Worm (Caenorhabditis elegans) whole organism, L1 larva: ENCODE data around the gene srg-4.
A peak's percentile ranks its signal among the peaks of the same experiment; 100 is the strongest.

ENCODE experiments used
- C16A3.4 ChIP-seq: fragments of 150-350 bp; optimal IDR thresholded peaks from 2 replicates; lab custom pipeline; 2014; ENCODE audit warnings: missing biosample characterization, missing genetic modification characterization
- C34B4.2 ChIP-seq: sonication (generic microtip); optimal IDR thresholded peaks from 2 replicates; lab custom pipeline; 2017; ENCODE audit warnings: mild to moderate bottlenecking, missing genetic modification characterization, missing compliant biosample characterization
- F16B12.6 ChIP-seq: fragments of 150-350 bp; optimal IDR thresholded peaks from 2 replicates; lab custom pipeline; 2014; ENCODE audit warnings: missing biosample characterization, missing genetic modification characterization
- aha-1 ChIP-seq: fragments of 150-350 bp; optimal IDR thresholded peaks from 2 replicates; lab custom pipeline; 2014; ENCODE audit warnings: missing biosample characterization, missing genetic modification characterization
- aly-2 ChIP-seq: fragments of 150-350 bp; optimal IDR thresholded peaks from 2 replicates; lab custom pipeline; 2014; ENCODE audit warnings: missing biosample characterization, missing genetic modification characterization
- ama-1 ChIP-seq: fragments of 150-350 bp; optimal IDR thresholded peaks from 2 replicates; lab custom pipeline; 2014
- ceh-63 ChIP-seq: fragments of 200-800 bp; sonication (Bioruptor generic); optimal IDR thresholded peaks from 2 replicates; lab custom pipeline; 2018; ENCODE audit warnings: mild to moderate bottlenecking, missing genetic modification characterization, missing compliant biosample characterization
- ceh-82 ChIP-seq, 3 experiments: fragments of 150-350 bp in 1 of 3; sonication (generic microtip) in 2 of 3; optimal IDR thresholded peaks; 2 replicates each; lab custom pipeline; 2014 to 2017; ENCODE audit warnings: missing biosample characterization in 3 of 3, missing genetic modification characterization in 3 of 3
- ces-1 ChIP-seq: fragments of 150-350 bp; optimal IDR thresholded peaks from 2 replicates; lab custom pipeline; 2014; ENCODE audit warnings: missing biosample characterization, missing genetic modification reagents, missing genetic modification characterization
- dpl-1 ChIP-seq, 3 experiments: fragments of 150-350 bp in 2 of 3; sonication (generic microtip) in 1 of 3; optimal IDR thresholded peaks; 2 replicates each; lab custom pipeline; 2014 to 2017; ENCODE audit warnings: missing biosample characterization in 3 of 3, missing genetic modification characterization in 3 of 3, missing genetic modification reagents in 3 of 3
- efl-1 ChIP-seq, 4 experiments: fragments of 150-350 bp; optimal IDR thresholded peaks in 3 of 4; peaks in 1 of 4; 1 replicate in 1 of 4; 2 replicates in 3 of 4; lab custom pipeline; 2014; ENCODE audit warnings: missing biosample characterization in 2 of 4, missing genetic modification characterization in 2 of 4, missing genetic modification reagents in 2 of 4
- egl-13 ChIP-seq: sonication (generic microtip); optimal IDR thresholded peaks from 2 replicates; lab custom pipeline; 2016; ENCODE audit warnings: missing genotype, missing genetic modification reagents, missing genetic modification characterization, missing compliant biosample characterization
- egl-27 ChIP-seq, 2 experiments: fragments of 150-350 bp in 1 of 2; sonication (generic microtip); optimal IDR thresholded peaks; 3 replicates each; lab custom pipeline; 2017 to 2018; ENCODE audit warnings: missing biosample characterization in 2 of 2, missing genetic modification characterization in 2 of 2, missing genetic modification reagents in 2 of 2
- ets-5 ChIP-seq: fragments of 200-800 bp; sonication (Bioruptor generic); IDR thresholded peaks from 2 replicates; pipeline ENCODE4 v1.3.6; 2022; ENCODE audit warnings: missing genetic modification characterization, missing compliant biosample characterization
- fkh-4 ChIP-seq: sonication (generic microtip); optimal IDR thresholded peaks from 2 replicates; lab custom pipeline; 2016; ENCODE audit warnings: missing compliant biosample characterization, missing genetic modification characterization, borderline replicate concordance
- fkh-8 ChIP-seq: sonication (generic microtip); optimal IDR thresholded peaks from 2 replicates; lab custom pipeline; 2016; ENCODE audit warnings: mild to moderate bottlenecking, missing genetic modification characterization, missing compliant biosample characterization
- fos-1 ChIP-seq: fragments of 150-350 bp; optimal IDR thresholded peaks from 2 replicates; lab custom pipeline; 2014; ENCODE audit warnings: missing biosample characterization, missing genetic modification characterization
- grh-1 ChIP-seq: fragments of 200-800 bp; sonication (Bioruptor generic); IDR thresholded peaks from 2 replicates; pipeline ENCODE4 v1.3.6; 2022; ENCODE audit warnings: missing genetic modification reagents, missing genetic modification characterization, missing compliant biosample characterization
- hlh-17 ChIP-seq: fragments of 200-800 bp; sonication (Bioruptor generic); optimal IDR thresholded peaks from 2 replicates; lab custom pipeline; 2018; ENCODE audit warnings: missing genetic modification characterization, mild to moderate bottlenecking, missing compliant biosample characterization, moderate library complexity, borderline replicate concordance
- hlh-4 ChIP-seq: sonication (generic microtip); optimal IDR thresholded peaks from 2 replicates; lab custom pipeline; 2016; ENCODE audit warnings: mild to moderate bottlenecking, missing genetic modification characterization, missing compliant biosample characterization
- hpl-2 ChIP-seq: fragments of 150-350 bp; optimal IDR thresholded peaks from 2 replicates; lab custom pipeline; 2014; ENCODE audit warnings: missing biosample characterization, missing genetic modification reagents, missing genetic modification characterization
- irx-1 ChIP-seq: sonication (generic microtip); optimal IDR thresholded peaks from 2 replicates; lab custom pipeline; 2016; ENCODE audit warnings: missing genetic modification characterization, missing compliant biosample characterization
- isw-1 ChIP-seq: fragments of 200-800 bp; sonication (Bioruptor generic); IDR thresholded peaks from 2 replicates; pipeline ENCODE4 v1.3.6; 2022; ENCODE audit warnings: missing genetic modification characterization, missing compliant biosample characterization
- jun-1 ChIP-seq: fragments of 150-350 bp; optimal IDR thresholded peaks from 2 replicates; lab custom pipeline; 2014; ENCODE audit warnings: missing biosample characterization, missing genetic modification reagents, missing genetic modification characterization
- lin-14 ChIP-seq: fragments of 200-800 bp; sonication (Bioruptor generic); optimal IDR thresholded peaks from 2 replicates; lab custom pipeline; 2018; ENCODE audit warnings: mild to moderate bottlenecking, missing genetic modification characterization, moderate library complexity, missing compliant biosample characterization
- lin-39 ChIP-seq: fragments of 150-350 bp; optimal IDR thresholded peaks from 2 replicates; lab custom pipeline; 2014; ENCODE audit warnings: missing biosample characterization, missing genetic modification reagents, missing genetic modification characterization
- lir-3 ChIP-seq: sonication (generic microtip); optimal IDR thresholded peaks from 2 replicates; lab custom pipeline; 2016; ENCODE audit warnings: mild to moderate bottlenecking, missing genetic modification characterization, moderate library complexity, missing compliant biosample characterization; ENCODE audit not compliant: poor library complexity
- mab-9 ChIP-seq: fragments of 200-800 bp; sonication (Bioruptor generic); IDR thresholded peaks from 2 replicates; pipeline ENCODE4 v1.3.6; 2022; ENCODE audit warnings: missing genetic modification reagents, missing genetic modification characterization, missing compliant biosample characterization
- mdl-1 ChIP-seq, 2 experiments: fragments of 150-350 bp; optimal IDR thresholded peaks; 2 replicates each; lab custom pipeline; 2014 to 2017; ENCODE audit warnings: missing biosample characterization in 2 of 2, missing genetic modification characterization in 2 of 2, inconsistent platforms in 1 of 2
- mef-2 ChIP-seq: fragments of 150-350 bp; optimal IDR thresholded peaks from 2 replicates; lab custom pipeline; 2014; ENCODE audit warnings: missing biosample characterization, missing genetic modification characterization
- mep-1 ChIP-seq: fragments of 150-350 bp; optimal IDR thresholded peaks from 2 replicates; lab custom pipeline; 2014; ENCODE audit warnings: missing biosample characterization, missing genetic modification characterization
- nhr-11 ChIP-seq: fragments of 150-350 bp; optimal IDR thresholded peaks from 2 replicates; lab custom pipeline; 2014; ENCODE audit warnings: missing biosample characterization, missing genetic modification characterization
- nhr-12 ChIP-seq: sonication (generic microtip); optimal IDR thresholded peaks from 2 replicates; lab custom pipeline; 2017; ENCODE audit warnings: missing biosample characterization, missing genetic modification characterization
- nhr-19 ChIP-seq: fragments of 200-800 bp; sonication (Bioruptor generic); conservative IDR thresholded peaks from 2 replicates; pipeline ENCODE4 v1.3.6; 2022; ENCODE audit warnings: missing genetic modification characterization, missing compliant biosample characterization
- nhr-20 ChIP-seq: sonication (generic microtip); optimal IDR thresholded peaks from 2 replicates; lab custom pipeline; 2016; ENCODE audit warnings: mild to moderate bottlenecking, missing genetic modification characterization, missing compliant biosample characterization
- nhr-237 ChIP-seq: fragments of 150-350 bp; optimal IDR thresholded peaks from 2 replicates; lab custom pipeline; 2014; ENCODE audit warnings: missing biosample characterization, missing genetic modification characterization
- nhr-28 ChIP-seq: fragments of 150-350 bp; optimal IDR thresholded peaks from 2 replicates; lab custom pipeline; 2014; ENCODE audit warnings: missing biosample characterization, missing genetic modification characterization
- nhr-47 ChIP-seq: sonication (generic microtip); optimal IDR thresholded peaks from 2 replicates; lab custom pipeline; 2016; ENCODE audit warnings: mild to moderate bottlenecking, missing genetic modification characterization, moderate library complexity, missing compliant biosample characterization
- nhr-71 ChIP-seq: sonication (generic microtip); optimal IDR thresholded peaks from 2 replicates; lab custom pipeline; 2016; ENCODE audit warnings: mild to moderate bottlenecking, missing genetic modification characterization, moderate library complexity, missing compliant biosample characterization
- nhr-76 ChIP-seq: sonication (generic microtip); optimal IDR thresholded peaks from 2 replicates; lab custom pipeline; 2017; ENCODE audit warnings: missing biosample characterization, missing genetic modification characterization
- nhr-77 ChIP-seq: fragments of 150-350 bp; optimal IDR thresholded peaks from 2 replicates; lab custom pipeline; 2014; ENCODE audit warnings: missing biosample characterization, missing genetic modification characterization
- nhr-90 ChIP-seq: sonication (generic microtip); optimal IDR thresholded peaks from 2 replicates; lab custom pipeline; 2016; ENCODE audit warnings: mild to moderate bottlenecking, missing genetic modification characterization, missing compliant biosample characterization; ENCODE audit not compliant: poor library complexity
- pag-3 ChIP-seq: sonication (generic microtip); optimal IDR thresholded peaks from 2 replicates; lab custom pipeline; 2017; ENCODE audit warnings: missing genetic modification characterization, mild to moderate bottlenecking, missing compliant biosample characterization, antibody characterized with exemption, borderline replicate concordance; ENCODE audit not compliant: insufficient read depth
- pqm-1 ChIP-seq: sonication (generic microtip); optimal IDR thresholded peaks from 3 replicates; lab custom pipeline; 2017; ENCODE audit warnings: missing biosample characterization, missing genetic modification characterization
- rnt-1 ChIP-seq: sonication (generic microtip); optimal IDR thresholded peaks from 2 replicates; lab custom pipeline; 2016; ENCODE audit warnings: mild to moderate bottlenecking, missing genetic modification characterization, moderate library complexity, missing compliant biosample characterization
- snpc-4 ChIP-seq: fragments of 150-350 bp; optimal IDR thresholded peaks from 2 replicates; lab custom pipeline; 2014; ENCODE audit warnings: missing biosample characterization, missing genetic modification characterization
- snu-23 ChIP-seq: sonication (generic microtip); optimal IDR thresholded peaks from 2 replicates; lab custom pipeline; 2016; ENCODE audit warnings: missing genetic modification characterization, missing compliant biosample characterization
- unc-62 ChIP-seq: fragments of 150-350 bp; optimal IDR thresholded peaks from 2 replicates; lab custom pipeline; 2014; ENCODE audit warnings: missing biosample characterization, missing genetic modification reagents, missing genetic modification characterization
- zag-1 ChIP-seq: fragments of 150-350 bp; optimal IDR thresholded peaks from 2 replicates; lab custom pipeline; 2014; ENCODE audit warnings: missing biosample characterization, missing genetic modification characterization
- zip-4 ChIP-seq: fragments of 200-800 bp; sonication (Bioruptor generic); optimal IDR thresholded peaks from 2 replicates; lab custom pipeline; 2018; ENCODE audit warnings: mild to moderate bottlenecking, missing genetic modification characterization, moderate library complexity, missing compliant biosample characterization
- ztf-11 ChIP-seq, 2 experiments: sonication (generic microtip); optimal IDR thresholded peaks; 2 replicates each; lab custom pipeline; 2016 to 2017; ENCODE audit warnings: missing genetic modification characterization in 2 of 2, missing biosample characterization in 1 of 2, missing compliant biosample characterization in 1 of 2
- ztf-4 ChIP-seq: fragments of 150-350 bp; optimal IDR thresholded peaks from 2 replicates; lab custom pipeline; 2014; ENCODE audit warnings: missing biosample characterization, missing genetic modification characterization

Gene srg-4

DNA sequence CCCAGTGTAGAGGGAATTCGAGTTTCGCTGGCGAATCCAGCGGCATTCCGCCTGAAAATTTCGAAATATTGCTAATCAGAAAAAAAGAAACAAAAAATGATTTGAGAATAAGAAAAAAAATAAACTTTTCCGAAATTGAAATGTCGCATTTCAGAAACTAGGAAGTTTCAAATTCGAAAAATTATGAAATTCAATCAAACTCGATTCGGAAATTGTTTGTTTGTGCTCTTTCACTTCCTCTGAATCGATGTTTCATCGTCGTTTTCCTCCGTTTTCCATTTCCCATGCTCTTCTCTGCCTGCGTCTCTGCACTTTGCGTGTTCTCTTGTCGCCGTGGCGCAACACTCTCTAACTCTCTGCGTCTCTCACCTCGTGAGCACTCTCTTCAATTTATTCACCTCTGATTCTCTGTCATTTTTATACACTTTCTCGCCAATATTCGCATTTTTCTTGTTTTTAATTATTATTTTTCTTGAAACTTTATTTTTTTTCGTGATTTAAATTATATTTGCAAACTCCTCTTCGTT, 16.5 kb upstream of the srg-4 start, which contains the start of gene C18F10.7:
TSS of gene C18F10.7 (minus strand) at position 51 of the 527 bp plus-strand sequence.
- no peak for TF ChIP-seq ama-1
- TF ChIP-seq aly-2 (tag; lab: Kevin White, UChicago): peak; percentile 24
- TF ChIP-seq nhr-28 (tag; lab: Kevin White, UChicago): no peak
- TF ChIP-seq ceh-82 (tag; optimal IDR thresholded peaks at IDR 0.05; lab: Kevin White, UChicago): peak; percentile 37 to 64 (median 38)
- peak in 1 of 2 experiments; percentile 90 for TF ChIP-seq mdl-1 (tag; optimal IDR thresholded peaks at IDR 0.05; lab: Kevin White, UChicago)
- no peak for TF ChIP-seq aha-1 (tag; lab: Kevin White, UChicago)
- TF ChIP-seq dpl-1 (GFP tag; optimal IDR thresholded peaks at IDR 0.05; lab: Kevin White, UChicago): peak; percentile 30 to 56 (median 48)
- TF ChIP-seq nhr-19 (GFP tag; lab: Robert Waterston, UW): peak; percentile 76
- TF ChIP-seq efl-1 (optimal IDR thresholded peaks at IDR 0.05; lab: Kevin White, UChicago): peak; percentile 79 to 85
- peak; percentile 60 to 95 for TF ChIP-seq efl-1 (GFP tag; optimal IDR thresholded peaks at IDR 0.05 in 1 of 2; lab: Kevin White, UChicago)
- TF ChIP-seq nhr-237 (tag; lab: Kevin White, UChicago): no peak
- TF ChIP-seq nhr-12 (tag; lab: Kevin White, UChicago): no peak
- 0 out of 2 replicates have a peak, but pooled peaks have one; percentile 8 for TF ChIP-seq grh-1 (GFP tag; lab: Robert Waterston, UW)
- no peak for TF ChIP-seq hpl-2 (GFP tag; lab: Kevin White, UChicago)
- no peak for TF ChIP-seq hlh-4 (tag; lab: Kevin White, UChicago)
- no peak for TF ChIP-seq fkh-4 (tag; lab: Kevin White, UChicago)
- TF ChIP-seq zag-1: no peak
- peak; percentile 30 for TF ChIP-seq isw-1
- TF ChIP-seq nhr-71 (tag; lab: Kevin White, UChicago): peak; percentile 89
- peak; percentile 43 for TF ChIP-seq ztf-4 (tag; lab: Kevin White, UChicago)
- no peak for TF ChIP-seq C34B4.2
- peak; percentile 71 for TF ChIP-seq egl-13 (tag; lab: Kevin White, UChicago)
- TF ChIP-seq snu-23: peak; percentile 81
- TF ChIP-seq lin-39 (tag; lab: Kevin White, UChicago): peak; percentile 51
- TF ChIP-seq jun-1: peak; percentile 36
- TF ChIP-seq nhr-47 (tag; lab: Kevin White, UChicago): peak; percentile 73
- peak; percentile 16 for TF ChIP-seq F16B12.6 (tag; lab: Kevin White, UChicago)
- no peak for TF ChIP-seq ztf-11 (tag; optimal IDR thresholded peaks at IDR 0.05; lab: Kevin White, UChicago)
- TF ChIP-seq fos-1: peak; percentile 73
- TF ChIP-seq lir-3 (tag; lab: Kevin White, UChicago): peak; percentile 37
- peak; percentile 59 for TF ChIP-seq nhr-90 (tag; lab: Kevin White, UChicago)
- no peak for TF ChIP-seq ets-5 (GFP tag; lab: Robert Waterston, UW)
- TF ChIP-seq C16A3.4 (tag; lab: Kevin White, UChicago): peak; percentile 35
- peak; percentile 87 for TF ChIP-seq lin-14 (GFP tag; lab: Kevin White, UChicago)
- TF ChIP-seq mep-1 (tag; lab: Kevin White, UChicago): peak; percentile 50
- peak; percentile 7 for TF ChIP-seq nhr-11 (tag; lab: Kevin White, UChicago)
- TF ChIP-seq rnt-1: peak; percentile 79
- TF ChIP-seq hlh-17: no peak
- peak; percentile 52 for TF ChIP-seq fkh-8 (tag; lab: Kevin White, UChicago)
- no peak for TF ChIP-seq unc-62 (GFP tag; lab: Kevin White, UChicago)
- no peak for TF ChIP-seq pqm-1 (tag; lab: Kevin White, UChicago)
- TF ChIP-seq mab-9 (GFP tag; lab: Robert Waterston, UW): no peak
- TF ChIP-seq nhr-77: peak; percentile 11
- TF ChIP-seq egl-27 (tag; optimal IDR thresholded peaks at IDR 0.05; lab: Kevin White, UChicago): no peak
- no peak for TF ChIP-seq zip-4 (GFP tag; lab: Kevin White, UChicago)
- no peak for TF ChIP-seq ceh-63 (GFP tag; lab: Kevin White, UChicago)
- TF ChIP-seq mef-2 (tag; lab: Kevin White, UChicago): peak; percentile 61
- TF ChIP-seq snpc-4 (tag; lab: Kevin White, UChicago): peak; percentile 64
- TF ChIP-seq pag-3 (tag; lab: Kevin White, UChicago): no peak
- TF ChIP-seq nhr-76: no peak
- peak; percentile 52 for TF ChIP-seq irx-1 (tag; lab: Kevin White, UChicago)
- TF ChIP-seq nhr-20: peak; percentile 71
- no peak for TF ChIP-seq ces-1 (GFP tag; lab: Kevin White, UChicago)
